Fruit fly (Drosophila melanogaster): ENCODE results near the gene CG32085.
A peak's percentile ranks its signal among the peaks of the same experiment; 100 is the strongest.

CG32085 gene

DNA sequence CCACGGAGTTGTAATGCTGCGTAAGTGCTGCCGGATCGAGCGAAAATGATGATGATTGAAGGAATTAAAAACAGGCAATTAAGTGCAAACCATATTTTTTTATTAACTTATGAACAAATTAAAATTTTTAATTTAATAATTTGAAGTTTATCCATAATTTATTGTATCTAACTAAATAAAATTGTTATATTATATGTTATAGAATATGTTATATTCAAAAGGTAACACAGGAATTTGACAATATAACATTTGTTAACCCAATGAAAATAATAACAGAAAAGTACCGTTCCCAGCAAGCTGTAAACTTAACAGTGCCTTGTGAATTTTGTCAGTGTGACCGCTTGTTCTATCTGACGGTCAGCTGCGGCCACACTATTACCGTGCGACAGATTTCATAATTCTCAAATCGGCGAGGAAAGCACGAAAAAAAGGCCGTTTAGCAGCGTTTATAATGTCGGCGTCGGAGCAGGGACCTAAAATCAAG lies 28.5 kb upstream of the CG32085 start, which contains the start of the genes Ccdc56 and mtTFB1 (continued):
- TF ChIP-seq CG9215 (GFP tag; IDR thresholded peaks at IDR 0.05) (no peak), CG12155 (GFP tag; optimal IDR thresholded peaks at IDR 0.05) (peak; percentile 91), Usf (GFP tag; optimal IDR thresholded peaks at IDR 0.05) (no peak), fd3F (GFP tag; optimal IDR thresholded peaks at IDR 0.05) (no peak), CG8290 (GFP tag; optimal IDR thresholded peaks at IDR 0.05) (no peak), CG8290 (tag; optimal IDR thresholded peaks at IDR 0.05) (peak in 1 of 2 experiments; percentile 30), sd (tag; optimal IDR thresholded peaks at IDR 0.05) (no peak), grn (GFP tag; optimal IDR thresholded peaks at IDR 0.05) (no peak), CG8359 (GFP tag; optimal IDR thresholded peaks at IDR 0.05; ENCODE audit: borderline replicate concordance) (no peak), gcm2 (GFP tag; optimal IDR thresholded peaks at IDR 0.05) (no peak), fd102C (GFP tag; optimal IDR thresholded peaks at IDR 0.05) (no peak), CG10209 (GFP tag; optimal IDR thresholded peaks at IDR 0.05) (no peak), Bdp1 (GFP tag; optimal IDR thresholded peaks at IDR 0.05) (peak; percentile 43), Awh (GFP tag; IDR thresholded peaks at IDR 0.05) (no peak), az2 (GFP tag; optimal IDR thresholded peaks at IDR 0.05) (no peak), hbn (GFP tag; IDR thresholded peaks at IDR 0.05; ENCODE audit: partially characterized antibody) (no peak), bigmax (GFP tag; optimal IDR thresholded peaks at IDR 0.05) (no peak), dimm (GFP tag; IDR thresholded peaks at IDR 0.05) (no peak), CG9817 (tag; optimal IDR thresholded peaks at IDR 0.05) (no peak), bbx (GFP tag; IDR thresholded peaks at IDR 0.05; ENCODE audit: partially characterized antibody) (no peak), TFAM (GFP tag; optimal IDR thresholded peaks at IDR 0.05) (no peak), Doc3 (GFP tag; IDR thresholded peaks at IDR 0.05; ENCODE audit: partially characterized antibody) (no peak), CG10979 (tag; optimal IDR thresholded peaks at IDR 0.05) (no peak), mirr (GFP tag; optimal IDR thresholded peaks at IDR 0.05) (no peak), CG34376 (GFP tag; optimal IDR thresholded peaks at IDR 0.05) (no peak), CG10565 (GFP tag; optimal IDR thresholded peaks at IDR 0.05) (no peak), Dek (tag; optimal IDR thresholded peaks at IDR 0.05) (no peak), CG12071 (GFP tag; optimal IDR thresholded peaks at IDR 0.05) (no peak), gfzf (GFP tag; optimal IDR thresholded peaks at IDR 0.05) (peak; percentile 89), insv (GFP tag; optimal IDR thresholded peaks at IDR 0.05) (no peak), fu2 (GFP tag; optimal IDR thresholded peaks at IDR 0.05) (no peak), grau (tag; optimal IDR thresholded peaks at IDR 0.05) (peak; percentile 64), Nf-YB (GFP tag; optimal IDR thresholded peaks at IDR 0.05) (no peak), en (GFP tag; optimal IDR thresholded peaks at IDR 0.05) (no peak), CG11504 (tag; optimal IDR thresholded peaks at IDR 0.05) (peak; percentile 36), amos (GFP tag; IDR thresholded peaks at IDR 0.05; ENCODE audit: partially characterized antibody) (no peak; the same call in 1 of the 2 replicates), pum (GFP tag; optimal IDR thresholded peaks at IDR 0.05) (no peak), unpg (GFP tag; optimal IDR thresholded peaks at IDR 0.05) (no peak), CG12659 (GFP tag; optimal IDR thresholded peaks at IDR 0.05) (peak; percentile 61), CG12219 (GFP tag; optimal IDR thresholded peaks at IDR 0.05) (no peak), CG10274 (GFP tag; optimal IDR thresholded peaks at IDR 0.05) (no peak), CG9876 (GFP tag; optimal IDR thresholded peaks at IDR 0.05) (no peak), CG12942 (GFP tag; optimal IDR thresholded peaks at IDR 0.05) (no peak), chinmo (GFP tag; IDR thresholded peaks at IDR 0.05; ENCODE audit: partially characterized antibody) (no peak), twi (tag; optimal IDR thresholded peaks at IDR 0.05) (no peak), CG4328 (GFP tag; optimal IDR thresholded peaks at IDR 0.05) (no peak), Deaf1 (tag; optimal IDR thresholded peaks at IDR 0.05) (peak; percentile 16), CG31388 (GFP tag; optimal IDR thresholded peaks at IDR 0.05) (no peak), sens-2 (GFP tag; IDR thresholded peaks at IDR 0.05) (no peak), CG4404 (GFP tag; IDR thresholded peaks at IDR 0.05) (no peak), Vsx1 (GFP tag; optimal IDR thresholded peaks at IDR 0.05) (no peak)

All from whole organism, embryonic.